Worm (Caenorhabditis elegans) whole organism, L4/young adult: ENCODE data around the gene C45B2.3.

Experiments used
- W03F9.2 ChIP-seq: fragments of 150-350 bp; optimal IDR thresholded peaks from 2 replicates; lab custom pipeline; 2014; ENCODE audit warnings: missing biosample characterization, missing genetic modification characterization
- him-1 ChIP-seq: sonication (generic microtip); optimal IDR thresholded peaks from 2 replicates; lab custom pipeline; 2016; ENCODE audit warnings: missing genotype, missing genetic modification reagents, missing genetic modification characterization, missing compliant biosample characterization

DNA sequence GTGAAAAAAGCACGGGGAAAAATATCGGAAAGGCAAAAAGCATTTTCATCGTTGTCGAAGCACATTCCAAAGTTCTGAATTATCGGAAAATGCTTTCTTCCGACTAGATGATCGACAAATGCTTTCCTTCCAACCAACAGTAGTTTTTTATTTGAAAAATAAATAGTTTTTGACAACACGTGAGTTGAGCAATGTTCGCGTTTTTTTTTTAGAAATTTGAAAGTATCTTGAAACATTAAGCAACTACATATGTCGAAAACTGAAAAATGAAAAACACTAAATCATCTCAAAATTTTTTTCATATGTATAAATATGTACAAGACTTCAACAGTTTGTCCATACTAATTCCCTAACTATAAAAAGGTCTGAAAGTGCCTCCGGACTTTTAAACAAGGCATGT, 43.2 kb upstream of the C45B2.3 start, which contains the start of gene hsp-25:
- TF ChIP-seq W03F9.2 (tag; lab: Kevin White, UChicago) (no peak), him-1 (tag; lab: Kevin White, UChicago) (no peak)
